Fruit fly (Drosophila melanogaster): ENCODE measurements around the gene CG14722.

CG14722 gene

dm6 chr3R:11760669-11761387, 19.1 kb downstream of the CG14722 start (continued):
- peak; percentile 100 for TF ChIP-seq dsx (GFP tag; optimal IDR thresholded peaks at IDR 0.05; ENCODE audit: poor library complexity, severe bottlenecking)
- peak; percentile 100 for TF ChIP-seq Hr4 (GFP tag; optimal IDR thresholded peaks at IDR 0.05)
- no peak for TF ChIP-seq eg (GFP tag; IDR thresholded peaks at IDR 0.05)
- peak; percentile 100 for TF ChIP-seq Sox102F (GFP tag; optimal IDR thresholded peaks at IDR 0.05)
- TF ChIP-seq CG6163 (GFP tag; IDR thresholded peaks at IDR 0.05): no peak
- peak; percentile 100 for TF ChIP-seq CG11902 (GFP tag; optimal IDR thresholded peaks at IDR 0.05)
- TF ChIP-seq CG7368 (GFP tag; optimal IDR thresholded peaks at IDR 0.05): peak; percentile 100
- peak; percentile 100 for TF ChIP-seq CG10631 (GFP tag; optimal IDR thresholded peaks at IDR 0.05)
- peak; percentile 100 for TF ChIP-seq CG6276 (GFP tag; optimal IDR thresholded peaks at IDR 0.05)
- TF ChIP-seq Blimp-1 (GFP tag; optimal IDR thresholded peaks at IDR 0.05): peak; percentile 99
- peak; percentile 99 for TF ChIP-seq fd85E (GFP tag; optimal IDR thresholded peaks at IDR 0.05)
- peak; percentile 100 for TF ChIP-seq salr (GFP tag; optimal IDR thresholded peaks at IDR 0.05)

dm6 chr3R:11761718-11762117, 20.0 kb downstream of the CG14722 start:
- TF ChIP-seq CG11902 (GFP tag; optimal IDR thresholded peaks at IDR 0.05): no peak
- no peak for TF ChIP-seq acj6 (GFP tag; optimal IDR thresholded peaks at IDR 0.05)
- TF ChIP-seq vri (GFP tag; optimal IDR thresholded peaks at IDR 0.05): peak; percentile 4

dm6 chr3R:11762500-11762899, 20.8 kb downstream of the CG14722 start:
- TF ChIP-seq vri (GFP tag; optimal IDR thresholded peaks at IDR 0.05) (peak; percentile 67), ss (GFP tag; optimal IDR thresholded peaks at IDR 0.05) (peak; percentile 0 to 6), fkh (GFP tag; optimal IDR thresholded peaks at IDR 0.05) (peak; percentile 43), dac (GFP tag; optimal IDR thresholded peaks at IDR 0.05) (no peak)

dm6 chr3R:11763494-11764278, 22.0 kb downstream of the CG14722 start:
- peak; percentile 25 to 54 for TF ChIP-seq ss (GFP tag; optimal IDR thresholded peaks at IDR 0.05)
- no peak for TF ChIP-seq Sox15 (GFP tag; optimal IDR thresholded peaks at IDR 0.05)
- no peak for TF ChIP-seq CG11902 (GFP tag; optimal IDR thresholded peaks at IDR 0.05)
- TF ChIP-seq Sox102F (GFP tag; optimal IDR thresholded peaks at IDR 0.05): no peak
- no peak for TF ChIP-seq CG8319 (GFP tag; optimal IDR thresholded peaks at IDR 0.05)
- no peak for TF ChIP-seq CG9139 (GFP tag; optimal IDR thresholded peaks at IDR 0.05)
- TF ChIP-seq salr (GFP tag; optimal IDR thresholded peaks at IDR 0.05): no peak
- peak; percentile 72 for TF ChIP-seq Eip78C (GFP tag)
- TF ChIP-seq CG6276 (GFP tag; optimal IDR thresholded peaks at IDR 0.05): no peak
- no peak for TF ChIP-seq CG8119 (GFP tag; IDR thresholded peaks at IDR 0.05)
- no peak for TF ChIP-seq Lpt (GFP tag; optimal IDR thresholded peaks at IDR 0.05)
- peak; percentile 63 for TF ChIP-seq CG6854 (GFP tag; optimal IDR thresholded peaks at IDR 0.05)
- peak; percentile 64 for TF ChIP-seq dsx (GFP tag; optimal IDR thresholded peaks at IDR 0.05; ENCODE audit: poor library complexity, severe bottlenecking)
- TF ChIP-seq pdm3 (GFP tag; optimal IDR thresholded peaks at IDR 0.05): no peak
- TF ChIP-seq CG32006 (GFP tag; optimal IDR thresholded peaks at IDR 0.05): no peak
- TF ChIP-seq CG15336 (GFP tag; IDR thresholded peaks at IDR 0.05): no peak
- TF ChIP-seq Blimp-1 (GFP tag; optimal IDR thresholded peaks at IDR 0.05): no peak
- TF ChIP-seq eg (GFP tag; IDR thresholded peaks at IDR 0.05): no peak
- no peak for TF ChIP-seq topi (GFP tag; optimal IDR thresholded peaks at IDR 0.05)
- TF ChIP-seq CG6808 (GFP tag; optimal IDR thresholded peaks at IDR 0.05): peak; percentile 47
- TF ChIP-seq Eip93F (GFP tag; optimal IDR thresholded peaks at IDR 0.05): no peak
- TF ChIP-seq CG34406 (GFP tag; optimal IDR thresholded peaks at IDR 0.05): no peak
- TF ChIP-seq fd85E (GFP tag; optimal IDR thresholded peaks at IDR 0.05): no peak
- no peak for TF ChIP-seq CG31627 (GFP tag; optimal IDR thresholded peaks at IDR 0.05)
- peak; percentile 93 for TF ChIP-seq CG1621 (tag; optimal IDR thresholded peaks at IDR 0.05)
